Fruit fly (Drosophila melanogaster) whole organism, embryonic: ENCODE data around the gene Lamtor1.
A peak's percentile ranks its signal among the peaks of the same experiment; 100 is the strongest.

Experiments used
- B-H2 ChIP-seq: fragments of 200-800 bp; sonication (Bioruptor generic); optimal IDR thresholded peaks from 2 replicates; lab custom pipeline; 2018; ENCODE audit warnings: missing biosample characterization, mild to moderate bottlenecking, missing genetic modification characterization
- Bgb ChIP-seq: fragments of 200-800 bp; sonication (Bioruptor generic); IDR thresholded peaks from 2 replicates; pipeline ENCODE4 v1.3.6; 2022; ENCODE audit warnings: missing biosample characterization, missing genetic modification characterization; ENCODE audit not compliant: partially characterized antibody
- BtbVII ChIP-seq: fragments of 200-800 bp; sonication (Bioruptor generic); optimal IDR thresholded peaks from 3 replicates; lab custom pipeline; 2017; ENCODE audit warnings: missing biosample characterization, mild to moderate bottlenecking, missing genetic modification characterization
- CG10979 ChIP-seq: fragments of 200-800 bp; sonication (Bioruptor generic); optimal IDR thresholded peaks from 2 replicates; lab custom pipeline; 2018; ENCODE audit warnings: missing biosample characterization, mild to moderate bottlenecking, missing genetic modification characterization, moderate library complexity
- CG11398 ChIP-seq: fragments of 200-800 bp; sonication (Bioruptor generic); optimal IDR thresholded peaks from 2 replicates; lab custom pipeline; 2016; ENCODE audit warnings: missing biosample characterization, missing genetic modification characterization
- CG11723 ChIP-seq: fragments of 200-800 bp; sonication (Bioruptor generic); optimal IDR thresholded peaks from 2 replicates; lab custom pipeline; 2017; ENCODE audit warnings: missing biosample characterization, mild to moderate bottlenecking, missing genetic modification characterization
- CG12155 ChIP-seq: fragments of 200-800 bp; sonication (Bioruptor generic); optimal IDR thresholded peaks from 3 replicates; lab custom pipeline; 2016; ENCODE audit warnings: missing biosample characterization, missing genetic modification characterization
- CG12769 ChIP-seq: fragments of 200-800 bp; sonication (Bioruptor generic); optimal IDR thresholded peaks from 2 replicates; lab custom pipeline; 2019; ENCODE audit warnings: missing biosample characterization, mild to moderate bottlenecking, missing genetic modification characterization, moderate library complexity
- CG14014 ChIP-seq: fragments of 200-800 bp; sonication (Bioruptor generic); IDR thresholded peaks from 2 replicates; pipeline ENCODE4 v1.3.6; 2022; ENCODE audit warnings: missing biosample characterization, missing genetic modification characterization
- CG14667 ChIP-seq: fragments of 200-800 bp; sonication (Bioruptor generic); IDR thresholded peaks from 2 replicates; pipeline ENCODE4 v1.3.6; 2022; ENCODE audit warnings: missing biosample characterization, missing genetic modification characterization
- CG14710 ChIP-seq: fragments of 200-800 bp; sonication (Bioruptor generic); optimal IDR thresholded peaks from 3 replicates; lab custom pipeline; 2019; ENCODE audit warnings: missing biosample characterization, mild to moderate bottlenecking, missing genetic modification characterization, moderate library complexity
- CG15514 ChIP-seq: fragments of 200-800 bp; sonication (Bioruptor generic); optimal IDR thresholded peaks from 3 replicates; lab custom pipeline; 2017; ENCODE audit warnings: missing biosample characterization, missing genetic modification characterization, mild to moderate bottlenecking, moderate library complexity, missing genetic modification reagents
- CG1603 ChIP-seq: fragments of 200-800 bp; sonication (Bioruptor generic); optimal IDR thresholded peaks from 2 replicates; lab custom pipeline; 2019; ENCODE audit warnings: missing biosample characterization, mild to moderate bottlenecking, missing genetic modification characterization, moderate library complexity
- CG31224 ChIP-seq: fragments of 200-800 bp; sonication (Bioruptor generic); IDR thresholded peaks from 2 replicates; pipeline ENCODE4 v1.3.6; 2022; ENCODE audit warnings: missing biosample characterization, missing genetic modification characterization
- CG31365 ChIP-seq: fragments of 200-800 bp; sonication (Bioruptor generic); optimal IDR thresholded peaks from 2 replicates; lab custom pipeline; 2018; ENCODE audit warnings: missing biosample characterization, mild to moderate bottlenecking, missing genetic modification characterization
- CG4404 ChIP-seq: fragments of 200-800 bp; sonication (Bioruptor generic); IDR thresholded peaks from 2 replicates; pipeline ENCODE4 v1.3.6; 2022; ENCODE audit warnings: missing biosample characterization, missing genetic modification characterization
- CG5180 ChIP-seq: fragments of 200-800 bp; sonication (Bioruptor generic); optimal IDR thresholded peaks from 3 replicates; lab custom pipeline; 2017; ENCODE audit warnings: missing biosample characterization, missing genetic modification characterization, mild to moderate bottlenecking, moderate library complexity, missing genetic modification reagents
- CG5953 ChIP-seq: fragments of 200-800 bp; sonication (Bioruptor generic); IDR thresholded peaks from 2 replicates; pipeline ENCODE4 v1.3.6; 2022; ENCODE audit warnings: missing biosample characterization, missing genetic modification characterization
- CG6689 ChIP-seq: fragments of 200-800 bp; sonication (Bioruptor generic); IDR thresholded peaks from 2 replicates; pipeline ENCODE4 v1.3.6; 2022; ENCODE audit warnings: missing biosample characterization, missing genetic modification characterization
- CG6854 ChIP-seq: fragments of 200-800 bp; sonication (Bioruptor generic); optimal IDR thresholded peaks from 3 replicates; lab custom pipeline; 2017; ENCODE audit warnings: missing biosample characterization, mild to moderate bottlenecking, missing genetic modification characterization
- CG7556 ChIP-seq: fragments of 200-800 bp; sonication (Bioruptor generic); optimal IDR thresholded peaks from 2 replicates; lab custom pipeline; 2017; ENCODE audit warnings: missing biosample characterization, mild to moderate bottlenecking, missing genetic modification characterization
- CG7963 ChIP-seq: fragments of 200-800 bp; sonication (Bioruptor generic); IDR thresholded peaks from 3 replicates; pipeline ENCODE4 v1.3.6; 2022; ENCODE audit warnings: missing biosample characterization, missing genetic modification characterization; ENCODE audit not compliant: partially characterized antibody
- CG8944 ChIP-seq: fragments of 200-800 bp; sonication (Bioruptor generic); optimal IDR thresholded peaks from 3 replicates; lab custom pipeline; 2016; ENCODE audit warnings: missing biosample characterization, missing genetic modification characterization
- Fer1 ChIP-seq: fragments of 200-800 bp; sonication (Bioruptor generic); optimal IDR thresholded peaks from 2 replicates; lab custom pipeline; 2017; ENCODE audit warnings: missing biosample characterization, mild to moderate bottlenecking, missing genetic modification characterization
- HHEX ChIP-seq: fragments of 200-800 bp; sonication (Bioruptor generic); optimal IDR thresholded peaks from 3 replicates; lab custom pipeline; 2017; ENCODE audit warnings: missing biosample characterization, mild to moderate bottlenecking, missing genetic modification characterization, missing genetic modification reagents
- Hr3 ChIP-seq: fragments of 200-800 bp; sonication (Bioruptor generic); optimal IDR thresholded peaks from 3 replicates; lab custom pipeline; 2016; ENCODE audit warnings: missing biosample characterization, missing genetic modification characterization
- TFAM ChIP-seq: fragments of 200-800 bp; sonication (Bioruptor generic); optimal IDR thresholded peaks from 2 replicates; lab custom pipeline; 2017; ENCODE audit warnings: missing biosample characterization, missing genetic modification characterization, inconsistent platforms
- cad ChIP-seq: fragments of >200 bp; optimal IDR thresholded peaks from 2 replicates; lab custom pipeline; 2017; ENCODE audit warnings: missing biosample characterization, missing genetic modification characterization
- cg ChIP-seq: fragments of 200-800 bp; sonication (Bioruptor generic); optimal IDR thresholded peaks from 3 replicates; lab custom pipeline; 2019; ENCODE audit warnings: missing biosample characterization, mild to moderate bottlenecking, missing genetic modification characterization, moderate library complexity
- chn ChIP-seq: fragments of 200-800 bp; sonication (Bioruptor generic); optimal IDR thresholded peaks from 2 replicates; lab custom pipeline; 2016; ENCODE audit warnings: missing biosample characterization, missing genetic modification characterization
- corto ChIP-seq: fragments of 200-800 bp; sonication (Bioruptor generic); optimal IDR thresholded peaks from 2 replicates; lab custom pipeline; 2016; ENCODE audit warnings: missing biosample characterization, mild to moderate bottlenecking, missing genetic modification characterization, moderate library complexity
- dpn ChIP-seq, 2 experiments: fragments of 200-800 bp; sonication (Bioruptor generic); optimal IDR thresholded peaks; 3 replicates each; lab custom pipeline; 2016; ENCODE audit warnings: missing biosample characterization in 2 of 2, missing genetic modification characterization in 2 of 2
- eve ChIP-seq, 2 experiments: fragments of >200 bp; optimal IDR thresholded peaks; 2 replicates each; lab custom pipeline; 2017; ENCODE audit warnings: missing biosample characterization in 2 of 2, missing genetic modification characterization in 2 of 2
- exex ChIP-seq: fragments of 200-800 bp; sonication (Bioruptor generic); optimal IDR thresholded peaks from 4 replicates; lab custom pipeline; 2018; ENCODE audit warnings: missing biosample characterization, mild to moderate bottlenecking, missing genetic modification characterization, moderate library complexity
- eyg ChIP-seq: fragments of 200-800 bp; sonication (Bioruptor generic); optimal IDR thresholded peaks from 3 replicates; lab custom pipeline; 2016; ENCODE audit warnings: missing biosample characterization, missing genetic modification characterization
- fd3F ChIP-seq: fragments of 200-800 bp; sonication (Bioruptor generic); optimal IDR thresholded peaks from 2 replicates; lab custom pipeline; 2018; ENCODE audit warnings: missing biosample characterization, mild to moderate bottlenecking, missing genetic modification characterization, moderate library complexity
- gce ChIP-seq: fragments of 200-800 bp; sonication (Bioruptor generic); IDR thresholded peaks from 3 replicates; pipeline ENCODE4 v1.3.6; 2022; ENCODE audit warnings: missing biosample characterization, missing genetic modification characterization
- lov ChIP-seq, 2 experiments: fragments of 200-800 bp in 1 of 2; fragments of >200 bp in 1 of 2; sonication (Bioruptor generic) in 1 of 2; IDR thresholded peaks in 1 of 2; optimal IDR thresholded peaks in 1 of 2; 2 replicates in 1 of 2; 3 replicates in 1 of 2; pipeline versions ENCODE4 v1.3.6 to Lab custom; 2017 to 2022; ENCODE audit warnings: missing biosample characterization in 1 of 2, missing genetic modification characterization in 1 of 2
- nerfin-1 ChIP-seq: fragments of 200-800 bp; sonication (Bioruptor generic); optimal IDR thresholded peaks from 3 replicates; lab custom pipeline; 2019; ENCODE audit warnings: missing biosample characterization, mild to moderate bottlenecking, missing genetic modification characterization, moderate library complexity
- oc ChIP-seq: fragments of 200-800 bp; sonication (Bioruptor generic); optimal IDR thresholded peaks from 2 replicates; lab custom pipeline; 2018; ENCODE audit warnings: missing biosample characterization, mild to moderate bottlenecking, missing genetic modification characterization, moderate library complexity
- pan ChIP-seq, 4 experiments: fragments of >200 bp in 3 of 4; fragments of 200-800 bp in 1 of 4; sonication (Bioruptor generic) in 1 of 4; optimal IDR thresholded peaks in 3 of 4; IDR thresholded peaks in 1 of 4; 2 replicates each; pipeline versions ENCODE4 v1.3.6 to Lab custom; 2017 to 2022; ENCODE audit warnings: missing biosample characterization in 2 of 4, missing genetic modification characterization in 2 of 4, mixed read lengths in 1 of 4
- shn ChIP-seq: fragments of 200-800 bp; sonication (Bioruptor generic); optimal IDR thresholded peaks from 3 replicates; lab custom pipeline; 2016; ENCODE audit warnings: missing biosample characterization, missing genetic modification characterization
- slou ChIP-seq: fragments of 200-800 bp; sonication (Bioruptor generic); optimal IDR thresholded peaks from 3 replicates; lab custom pipeline; 2016; ENCODE audit warnings: missing biosample characterization, missing genetic modification characterization
- stc ChIP-seq: fragments of 200-800 bp; sonication (Bioruptor generic); IDR thresholded peaks from 2 replicates; pipeline ENCODE4 v1.3.6; 2022; ENCODE audit warnings: missing biosample characterization, missing genetic modification characterization
- tll ChIP-seq, 2 experiments: fragments of 200-800 bp in 1 of 2; fragments of >200 bp in 1 of 2; sonication (Bioruptor generic) in 1 of 2; optimal IDR thresholded peaks; 2 replicates each; lab custom pipeline; 2017 to 2019; ENCODE audit warnings: missing biosample characterization in 2 of 2, missing genetic modification characterization in 2 of 2, mild to moderate bottlenecking in 1 of 2, moderate library complexity in 1 of 2
- trem ChIP-seq: fragments of 200-800 bp; optimal IDR thresholded peaks from 3 replicates; lab custom pipeline; 2019; ENCODE audit warnings: missing biosample characterization, mild to moderate bottlenecking, missing genetic modification characterization, moderate library complexity
- tx ChIP-seq: fragments of 200-800 bp; sonication (Bioruptor generic); optimal IDR thresholded peaks from 2 replicates; lab custom pipeline; 2016; ENCODE audit warnings: missing biosample characterization, missing genetic modification characterization
- zf30C ChIP-seq: fragments of 200-800 bp; sonication (Bioruptor generic); optimal IDR thresholded peaks from 3 replicates; lab custom pipeline; 2018; ENCODE audit warnings: missing biosample characterization, mild to moderate bottlenecking, missing genetic modification characterization

The Lamtor1 gene

dm6 chr3L:20000081-20000736 lies 28.6 kb downstream of the Lamtor1 start, which contains the start of the genes Tom20 and Gabat (continued):
- TF ChIP-seq CG6689 = no peak
- TF ChIP-seq pan (optimal IDR thresholded peaks at IDR 0.05; lab: Kevin White, UChicago) = no peak
- peak in 1 of 2 experiments; percentile 42 for TF ChIP-seq pan (GFP tag; optimal IDR thresholded peaks at IDR 0.05 in 1 of 2, IDR thresholded peaks at IDR 0.05 in 1 of 2)
- no peak for TF ChIP-seq shn
- TF ChIP-seq stc = no peak
- no peak for TF ChIP-seq nerfin-1 (tag; lab: Kevin White, UChicago)
- TF ChIP-seq HHEX (GFP tag; lab: Kevin White, UChicago) = no peak
- no peak for TF ChIP-seq Fer1 (GFP tag; lab: Kevin White, UChicago)
- TF ChIP-seq CG7556 (GFP tag; lab: Kevin White, UChicago) = no peak
- peak; percentile 42 for TF ChIP-seq B-H2 (GFP tag; lab: Kevin White, UChicago)
- TF ChIP-seq tll (GFP tag; optimal IDR thresholded peaks at IDR 0.05; lab: Kevin White, UChicago) = no peak
- TF ChIP-seq Hr3 (GFP tag; lab: Kevin White, UChicago) = no peak
- TF ChIP-seq tx (GFP tag; lab: Kevin White, UChicago) = no peak
- TF ChIP-seq CG12155 (GFP tag; lab: Kevin White, UChicago) = no peak
- no peak for TF ChIP-seq dpn (GFP tag; optimal IDR thresholded peaks at IDR 0.05; lab: Kevin White, UChicago)
- no peak for TF ChIP-seq CG6854
- TF ChIP-seq zf30C = no peak
- no peak for TF ChIP-seq CG12769 (tag; lab: Kevin White, UChicago)
- no peak for TF ChIP-seq oc
- TF ChIP-seq CG1603 (tag; lab: Kevin White, UChicago) = peak; percentile 34
- no peak for TF ChIP-seq CG5180 (GFP tag; lab: Kevin White, UChicago)
- no peak for TF ChIP-seq trem (tag; lab: Kevin White, UChicago)
- TF ChIP-seq CG31365 (tag; lab: Kevin White, UChicago) = no peak
- no peak for TF ChIP-seq corto (GFP tag; lab: Kevin White, UChicago)
- no peak for TF ChIP-seq CG4404 (GFP tag; lab: Robert Waterston, UW)
- TF ChIP-seq CG8944 (GFP tag; lab: Kevin White, UChicago) = no peak
- TF ChIP-seq CG14710 = no peak
- no peak for TF ChIP-seq eyg (GFP tag; lab: Kevin White, UChicago)
- peak; percentile 31 for TF ChIP-seq CG11723 (GFP tag; lab: Kevin White, UChicago)
- TF ChIP-seq exex (tag; lab: Kevin White, UChicago) = peak; percentile 13
- TF ChIP-seq slou (GFP tag; lab: Kevin White, UChicago) = no peak
- TF ChIP-seq Bgb = no peak
- no peak for TF ChIP-seq eve (GFP tag; optimal IDR thresholded peaks at IDR 0.05; lab: Kevin White, UChicago)
- no peak for TF ChIP-seq CG14667 (GFP tag; lab: Robert Waterston, UW)
- TF ChIP-seq CG15514 (GFP tag; lab: Kevin White, UChicago) = peak; percentile 27
- no peak for TF ChIP-seq CG11398 (GFP tag; lab: Kevin White, UChicago)
- peak; percentile 4 for TF ChIP-seq BtbVII (GFP tag; lab: Kevin White, UChicago)
- no peak for TF ChIP-seq lov (optimal IDR thresholded peaks at IDR 0.05; lab: Kevin White, UChicago)
- TF ChIP-seq lov (GFP tag; IDR thresholded peaks at IDR 0.05; lab: Robert Waterston, UW) = no peak
- no peak for TF ChIP-seq CG10979 (tag; lab: Kevin White, UChicago)
- TF ChIP-seq CG31224 (GFP tag; lab: Robert Waterston, UW) = no peak
- no peak for TF ChIP-seq cad
- TF ChIP-seq CG14014 (GFP tag; lab: Robert Waterston, UW) = no peak
- TF ChIP-seq TFAM = no peak
- TF ChIP-seq chn (GFP tag; lab: Kevin White, UChicago) = no peak
- no peak for TF ChIP-seq CG7963 (GFP tag; lab: Robert Waterston, UW)
- no peak for TF ChIP-seq gce (GFP tag; lab: Robert Waterston, UW)
- TF ChIP-seq CG5953 (GFP tag; lab: Robert Waterston, UW) = no peak
- TF ChIP-seq fd3F (GFP tag; lab: Kevin White, UChicago) = peak; percentile 12
- peak; percentile 72 for TF ChIP-seq cg (GFP tag; lab: Kevin White, UChicago)
